Fruit fly (Drosophila melanogaster) whole organism: ENCODE results near the gene Marcal1.

ENCODE experiments used
- CG8478 ChIP-seq: fragments of >200 bp; optimal IDR thresholded peaks from 2 replicates; lab custom pipeline; 2018; ENCODE audit warnings: inconsistent platforms
- Dll ChIP-seq: fragments of >200 bp; optimal IDR thresholded peaks from 2 replicates; lab custom pipeline; 2017
- EcR ChIP-seq, 2 experiments: fragments of >200 bp; optimal IDR thresholded peaks; 2 replicates each; lab custom pipeline; 2017; ENCODE audit warnings: missing biosample characterization in 2 of 2, missing genetic modification characterization in 2 of 2, missing genetic modification reagents in 2 of 2
- pan ChIP-seq: fragments of >200 bp; optimal IDR thresholded peaks from 2 replicates; lab custom pipeline; 2017
- psq ChIP-seq: fragments of >200 bp; optimal IDR thresholded peaks from 2 replicates; lab custom pipeline; 2017
- usp ChIP-seq: fragments of >200 bp; optimal IDR thresholded peaks from 2 replicates; lab custom pipeline; 2017; ENCODE audit warnings: missing biosample characterization, missing genetic modification characterization, mixed read lengths

dm6 chr2L:5006323-5006722 is 51.0 kb downstream of the Marcal1 start:
- TF ChIP-seq psq (lab: Kevin White, UChicago) (no peak), EcR (GFP tag; optimal IDR thresholded peaks at IDR 0.05; lab: Kevin White, UChicago) (no peak), CG8478 (no peak), usp (GFP tag; lab: Kevin White, UChicago) (no peak), pan (no peak), Dll (lab: Kevin White, UChicago) (no peak)
